Worm (Caenorhabditis elegans) whole organism, midembryonic: ENCODE data around the gene srh-251.

Experiments
- flt-1 ChIP-seq: fragments of 200-800 bp; sonication (Bioruptor generic); IDR thresholded peaks from 2 replicates; pipeline ENCODE4 v1.3.6; 2022; ENCODE audit warnings: missing genetic modification characterization, missing compliant biosample characterization
- klf-2 ChIP-seq: fragments of 200-800 bp; sonication (Bioruptor generic); conservative IDR thresholded peaks from 2 replicates; pipeline ENCODE4 v1.3.6; 2022; ENCODE audit warnings: missing genetic modification reagents, missing genetic modification characterization, missing compliant biosample characterization
- med-1 ChIP-seq: sonication (generic microtip); optimal IDR thresholded peaks from 2 replicates; lab custom pipeline; 2017; ENCODE audit warnings: missing genetic modification characterization, mild to moderate bottlenecking, missing compliant biosample characterization, antibody characterized with exemption, missing genetic modification reagents; ENCODE audit not compliant: insufficient read depth
- ref-1 ChIP-seq: fragments of 200-800 bp; sonication (Bioruptor generic); conservative IDR thresholded peaks from 2 replicates; pipeline ENCODE4 v1.3.6; 2022; ENCODE audit warnings: missing genetic modification reagents, missing genetic modification characterization, missing compliant biosample characterization
- tab-1 ChIP-seq: fragments of 200-800 bp; sonication (Bioruptor generic); IDR thresholded peaks from 2 replicates; pipeline ENCODE4 v1.3.6; 2022; ENCODE audit warnings: missing genetic modification characterization, missing compliant biosample characterization
- ztf-23 ChIP-seq: fragments of 200-800 bp; sonication (Bioruptor generic); IDR thresholded peaks from 2 replicates; pipeline ENCODE4 v1.3.6; 2022; ENCODE audit warnings: missing genetic modification reagents, missing genetic modification characterization, missing compliant biosample characterization

DNA sequence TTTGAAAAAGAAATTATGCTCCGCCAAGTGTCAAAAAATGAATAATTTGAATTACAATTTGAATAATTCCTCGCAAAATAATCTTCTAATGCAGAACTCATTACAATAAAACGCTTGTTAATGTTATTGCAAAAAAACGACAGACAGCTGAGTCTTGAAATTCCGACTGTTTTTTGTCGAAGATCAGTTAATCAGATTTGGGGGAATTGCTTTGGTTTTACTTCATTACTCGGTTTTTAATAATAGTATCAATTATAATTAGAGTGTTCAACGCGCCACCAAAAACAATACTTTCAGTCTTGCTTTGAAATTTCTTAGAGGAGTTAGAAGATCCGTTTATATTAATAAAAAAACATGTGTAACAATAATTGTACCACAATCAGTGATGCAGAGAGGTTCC lies 1.8 kb downstream of the srh-251 start, which contains the start of gene srh-122:
- TF ChIP-seq ztf-23 (GFP tag; lab: Robert Waterston, UW) = no peak
- no peak for TF ChIP-seq ref-1
- no peak for TF ChIP-seq klf-2 (GFP tag; lab: Robert Waterston, UW)
- no peak for TF ChIP-seq med-1 (GFP tag; lab: Kevin White, UChicago)
- no peak for TF ChIP-seq tab-1 (GFP tag; lab: Robert Waterston, UW)
- TF ChIP-seq flt-1 (GFP tag; lab: Robert Waterston, UW) = no peak
